Worm (Caenorhabditis elegans) whole organism, L2 larva: ENCODE results near the gene ugt-56.

Source experiments
- lin-39 ChIP-seq: fragments of 150-350 bp; optimal IDR thresholded peaks from 2 replicates; lab custom pipeline; 2014; ENCODE audit warnings: missing biosample characterization, missing genetic modification reagents, missing genetic modification characterization
- mdl-1 ChIP-seq, 2 experiments: fragments of 150-350 bp in 1 of 2; sonication (generic microtip) in 1 of 2; optimal IDR thresholded peaks; 2 replicates each; lab custom pipeline; 2017; ENCODE audit warnings: missing biosample characterization in 2 of 2, missing genetic modification characterization in 2 of 2
- sma-9 ChIP-seq, 2 experiments: fragments of 150-350 bp in 1 of 2; sonication (generic microtip) in 1 of 2; optimal IDR thresholded peaks; 2 replicates each; lab custom pipeline; 2014 to 2016; ENCODE audit warnings: missing genetic modification characterization in 2 of 2, mild to moderate bottlenecking in 1 of 2, missing biosample characterization in 1 of 2, missing compliant biosample characterization in 1 of 2, missing genetic modification reagents in 1 of 2, moderate library complexity in 1 of 2

DNA sequence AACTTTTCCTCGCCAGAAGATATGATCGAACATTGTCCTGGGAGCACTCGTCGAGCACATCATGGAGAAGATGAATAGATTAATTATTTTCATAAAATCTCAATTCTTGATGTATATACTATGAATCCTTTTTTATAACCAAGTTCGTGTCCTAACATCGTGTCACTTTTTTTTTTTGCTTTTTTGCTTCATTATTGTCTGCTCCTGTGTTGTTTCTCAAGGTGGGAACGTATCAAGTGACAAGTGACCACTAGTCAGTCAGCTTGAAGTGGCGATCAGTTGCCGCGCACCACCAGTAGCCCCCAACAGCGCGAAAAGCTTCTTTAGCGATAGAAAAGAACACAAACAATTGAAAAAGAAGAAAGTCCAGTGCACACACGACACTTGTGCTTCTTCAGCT lies 6.5 kb upstream of the ugt-56 start, which contains the start of gene lrx-1:
- TF ChIP-seq sma-9 (GFP tag; optimal IDR thresholded peaks at IDR 0.05; lab: Kevin White, UChicago) (no peak), sma-9 (tag; optimal IDR thresholded peaks at IDR 0.05; lab: Kevin White, UChicago) (no peak), lin-39 (tag; lab: Kevin White, UChicago) (no peak), mdl-1 (tag; optimal IDR thresholded peaks at IDR 0.05; lab: Kevin White, UChicago) (no peak)
